Worm (Caenorhabditis elegans): Measurements from ENCODE around the gene noca-2.
"Not testable (repeated sequence)": the region's sequence is repeated elsewhere in the genome, so short reads cannot be mapped to it uniquely, and the experiment has no call there.

Gene noca-2

ce11 chrX:11666545-11667177 lies at the start of gene noca-2:
Gene noca-2, plus strand, starts transcription at chrX:11667127.
- TF ChIP-seq unc-62 (GFP tag; optimal IDR thresholded peaks at IDR 0.05), result no peak

ce11 chrX:11617387-11617786 lies 49.5 kb upstream of the noca-2 start, which contains the start of gene F52D10.4:
Gene F52D10.4, plus strand, starts transcription at chrX:11617470.
- TF ChIP-seq unc-62 (GFP tag; optimal IDR thresholded peaks at IDR 0.05), result no peak

- no peak for TF ChIP-seq unc-62 (GFP tag; optimal IDR thresholded peaks at IDR 0.05)
Measured at ce11 chrX:11621997-11622396, 44.9 kb upstream of the noca-2 start, which contains the start of gene sto-3. Gene sto-3, minus strand, starts transcription at chrX:11622097.

ce11 chrX:11623442-11623841 lies 43.5 kb upstream of the noca-2 start:
- no peak for TF ChIP-seq unc-62 (GFP tag; optimal IDR thresholded peaks at IDR 0.05)

ce11 chrX:11624621-11625020 lies 42.3 kb upstream of the noca-2 start:
- TF ChIP-seq unc-62 (GFP tag; optimal IDR thresholded peaks at IDR 0.05), result no peak

- TF ChIP-seq unc-62 (GFP tag; optimal IDR thresholded peaks at IDR 0.05), result no peak
Measured at ce11 chrX:11627013-11627412, 39.9 kb upstream of the noca-2 start, which contains the start of gene twk-44. Gene twk-44, minus strand, starts transcription at chrX:11627113.

- no peak for TF ChIP-seq unc-62 (GFP tag; optimal IDR thresholded peaks at IDR 0.05)
Measured at ce11 chrX:11628580-11628979, 38.3 kb upstream of the noca-2 start, which contains the start of gene spp-30. Gene spp-30, minus strand, starts transcription at chrX:11628680.

ce11 chrX:11630499-11630898 lies 36.4 kb upstream of the noca-2 start:
- TF ChIP-seq unc-62 (GFP tag; optimal IDR thresholded peaks at IDR 0.05), result no peak

ce11 chrX:11632107-11632506 lies 34.8 kb upstream of the noca-2 start, which contains the start of gene sto-6:
Gene sto-6, plus strand, starts transcription at chrX:11632407.
- TF ChIP-seq unc-62 (GFP tag; optimal IDR thresholded peaks at IDR 0.05), result no peak

ce11 chrX:11633278-11633677 lies 33.6 kb upstream of the noca-2 start:
- no peak for TF ChIP-seq unc-62 (GFP tag; optimal IDR thresholded peaks at IDR 0.05)

- no peak for TF ChIP-seq unc-62 (GFP tag; optimal IDR thresholded peaks at IDR 0.05)
Measured at ce11 chrX:11637721-11638120, 29.2 kb upstream of the noca-2 start.

- TF ChIP-seq unc-62 (GFP tag; optimal IDR thresholded peaks at IDR 0.05), result no peak
Measured at ce11 chrX:11638987-11639386, 27.9 kb upstream of the noca-2 start.

- TF ChIP-seq unc-62 (GFP tag; optimal IDR thresholded peaks at IDR 0.05), result no peak
Measured at ce11 chrX:11640463-11640995, 26.4 kb upstream of the noca-2 start.

- no peak for TF ChIP-seq unc-62 (GFP tag; optimal IDR thresholded peaks at IDR 0.05)
Measured at ce11 chrX:11641562-11641961, 25.4 kb upstream of the noca-2 start.

- TF ChIP-seq unc-62 (GFP tag; optimal IDR thresholded peaks at IDR 0.05), result not testable (repeated sequence)
Measured at ce11 chrX:11643767-11644235, 23.1 kb upstream of the noca-2 start, which contains the start of gene sto-4. Gene sto-4, plus strand, starts transcription at chrX:11644126.

ce11 chrX:11645517-11645916 lies 21.4 kb upstream of the noca-2 start:
- TF ChIP-seq unc-62 (GFP tag; optimal IDR thresholded peaks at IDR 0.05), result no peak

- TF ChIP-seq unc-62 (GFP tag; optimal IDR thresholded peaks at IDR 0.05), result no peak
Measured at ce11 chrX:11647165-11647564, 19.8 kb upstream of the noca-2 start, which contains the start of gene T04F8.8. Gene T04F8.8, plus strand, starts transcription at chrX:11647465.

All from whole organism, dauer.